Worm (Caenorhabditis elegans): ENCODE results near the gene lec-6.
A peak's percentile ranks its signal among the peaks of the same experiment; 100 is the strongest.

The lec-6 gene

DNA sequence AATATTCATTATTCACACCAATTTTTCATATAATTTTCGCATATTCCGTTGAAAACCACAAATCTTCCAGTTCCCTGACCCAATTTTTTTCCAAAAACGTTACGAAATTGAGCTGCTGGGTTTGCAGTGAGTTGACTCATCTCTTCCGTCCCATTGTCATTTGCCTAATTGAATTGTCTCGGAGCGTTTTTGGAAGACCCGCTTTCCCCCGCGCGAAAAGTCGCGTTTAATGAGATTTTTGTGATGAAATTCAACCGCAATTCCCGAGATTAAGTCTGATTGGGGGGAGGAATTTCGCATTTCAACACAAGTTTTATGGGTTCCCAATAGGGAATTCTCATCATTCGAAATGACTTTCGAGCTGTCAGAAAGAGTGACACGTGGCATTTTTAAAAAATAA is 11.7 kb upstream of the lec-6 start:
- TF ChIP-seq med-1 (GFP tag; optimal IDR thresholded peaks at IDR 0.05; ENCODE audit: insufficient read depth) (no peak), ztf-29 (GFP tag; IDR thresholded peaks at IDR 0.05) (no peak), T22C8.4 (GFP tag; IDR thresholded peaks at IDR 0.05) (no peak), klf-2 (GFP tag; conservative IDR thresholded peaks at IDR 0.05) (no peak), tab-1 (GFP tag; IDR thresholded peaks at IDR 0.05) (no peak), ref-1 (GFP tag; conservative IDR thresholded peaks at IDR 0.05) (no peak), cog-1 (tag; optimal IDR thresholded peaks at IDR 0.05) (no peak), ztf-23 (GFP tag; IDR thresholded peaks at IDR 0.05) (no peak), flt-1 (GFP tag; IDR thresholded peaks at IDR 0.05) (no peak)

DNA sequence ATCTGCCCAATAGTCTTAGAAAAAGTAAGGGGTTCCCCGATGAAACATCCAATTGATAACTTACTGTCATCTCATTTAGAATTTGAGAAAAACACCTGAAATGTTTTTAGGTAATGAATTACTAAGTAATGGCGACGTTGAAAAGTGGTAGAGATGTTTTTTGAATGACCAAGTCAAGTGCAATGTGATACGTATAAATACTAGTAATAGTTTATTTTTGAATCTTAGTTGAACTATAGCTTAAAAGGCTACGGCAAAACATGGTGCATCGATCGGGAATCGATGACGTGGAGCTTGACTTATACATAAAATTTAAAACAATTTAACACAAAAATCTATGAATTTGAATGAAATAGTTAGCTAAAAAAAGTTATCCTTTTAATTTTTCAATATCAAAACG is 9.4 kb upstream of the lec-6 start, which contains the start of gene best-17:
Gene best-17 (minus strand): TSS at position 101 of the 400 bp plus-strand sequence.
- TF ChIP-seq cog-1 (tag; optimal IDR thresholded peaks at IDR 0.05) (no peak), flt-1 (GFP tag; IDR thresholded peaks at IDR 0.05) (no peak), T22C8.4 (GFP tag; IDR thresholded peaks at IDR 0.05) (no peak), tab-1 (GFP tag; IDR thresholded peaks at IDR 0.05) (no peak), med-1 (GFP tag; optimal IDR thresholded peaks at IDR 0.05; ENCODE audit: insufficient read depth) (no peak), ref-1 (GFP tag; conservative IDR thresholded peaks at IDR 0.05) (no peak), klf-2 (GFP tag; conservative IDR thresholded peaks at IDR 0.05) (no peak), ztf-23 (GFP tag; IDR thresholded peaks at IDR 0.05) (no peak), ztf-29 (GFP tag; IDR thresholded peaks at IDR 0.05) (no peak)

DNA sequence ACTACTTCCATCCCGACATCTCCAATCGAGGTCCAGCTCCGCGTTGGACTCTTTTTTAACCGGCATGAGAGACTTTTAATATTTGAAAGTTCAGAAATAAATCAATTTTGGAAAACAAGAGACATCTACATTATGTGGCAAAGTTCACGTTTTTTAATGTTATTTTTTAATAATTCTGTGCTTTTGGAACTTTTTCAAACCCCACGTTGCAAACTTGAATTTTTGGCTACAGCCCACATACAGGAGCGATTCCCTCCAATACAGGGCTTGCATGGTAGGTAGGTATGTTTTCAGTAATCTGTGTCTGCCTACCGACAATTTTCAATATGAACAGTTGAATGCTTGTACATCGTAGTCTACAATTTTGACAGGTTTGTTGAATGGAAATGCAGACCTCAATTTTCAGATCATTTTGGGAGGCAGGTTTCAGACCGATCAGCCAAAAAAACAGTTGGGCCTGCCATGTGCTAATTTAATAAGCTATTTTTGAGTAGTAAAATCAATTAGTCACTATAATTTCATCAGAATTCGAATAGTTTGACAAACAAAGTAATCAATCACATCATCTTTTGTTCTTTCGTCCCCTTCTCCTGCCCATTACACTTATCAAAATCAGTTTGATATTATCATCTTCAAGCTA is 5.4 kb upstream of the lec-6 start, which contains the start of the genes Y55B1AR.4 and ttr-7:
Gene Y55B1AR.4 (minus strand): TSS at position 101 of the 640 bp plus-strand sequence.
Gene ttr-7 (plus strand): TSS at position 590 of the 640 bp plus-strand sequence.
- no peak for TF ChIP-seq klf-2 (GFP tag; conservative IDR thresholded peaks at IDR 0.05)
- no peak for TF ChIP-seq T22C8.4 (GFP tag; IDR thresholded peaks at IDR 0.05)
- no peak for TF ChIP-seq med-1 (GFP tag; optimal IDR thresholded peaks at IDR 0.05; ENCODE audit: insufficient read depth)
- no peak for TF ChIP-seq ztf-23 (GFP tag; IDR thresholded peaks at IDR 0.05)
- no peak for TF ChIP-seq ztf-29 (GFP tag; IDR thresholded peaks at IDR 0.05)
- no peak for TF ChIP-seq ref-1 (GFP tag; conservative IDR thresholded peaks at IDR 0.05)
- TF ChIP-seq flt-1 (GFP tag; IDR thresholded peaks at IDR 0.05): no peak
- TF ChIP-seq cog-1 (tag; optimal IDR thresholded peaks at IDR 0.05): no peak
- TF ChIP-seq tab-1 (GFP tag; IDR thresholded peaks at IDR 0.05): no peak

DNA sequence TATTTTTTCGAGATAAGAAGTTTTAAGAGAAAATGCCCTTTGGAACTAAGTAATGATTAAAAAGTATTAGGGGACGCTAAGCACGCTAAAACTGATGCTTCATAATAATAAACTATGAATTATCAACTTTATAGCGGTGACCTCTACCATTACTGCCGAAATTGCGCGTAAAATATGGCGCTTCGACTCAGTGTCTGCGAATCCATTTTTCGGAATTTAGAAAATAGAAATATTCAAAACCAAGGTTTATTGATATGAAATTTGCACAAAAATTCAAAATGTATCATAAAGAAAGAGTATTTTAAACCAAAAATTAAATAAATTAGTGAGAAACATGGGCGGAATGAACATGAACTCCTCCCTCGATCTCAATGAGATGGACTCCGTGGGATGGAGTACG is 887 bp downstream of the lec-6 start:
- TF ChIP-seq T22C8.4 (GFP tag; IDR thresholded peaks at IDR 0.05) (no peak), ztf-23 (GFP tag; IDR thresholded peaks at IDR 0.05) (no peak), cog-1 (tag; optimal IDR thresholded peaks at IDR 0.05) (no peak), klf-2 (GFP tag; conservative IDR thresholded peaks at IDR 0.05) (no peak), flt-1 (GFP tag; IDR thresholded peaks at IDR 0.05) (no peak), med-1 (GFP tag; optimal IDR thresholded peaks at IDR 0.05; ENCODE audit: insufficient read depth) (no peak), ztf-29 (GFP tag; IDR thresholded peaks at IDR 0.05) (no peak), ref-1 (GFP tag; conservative IDR thresholded peaks at IDR 0.05) (no peak), tab-1 (GFP tag; IDR thresholded peaks at IDR 0.05) (no peak)

DNA sequence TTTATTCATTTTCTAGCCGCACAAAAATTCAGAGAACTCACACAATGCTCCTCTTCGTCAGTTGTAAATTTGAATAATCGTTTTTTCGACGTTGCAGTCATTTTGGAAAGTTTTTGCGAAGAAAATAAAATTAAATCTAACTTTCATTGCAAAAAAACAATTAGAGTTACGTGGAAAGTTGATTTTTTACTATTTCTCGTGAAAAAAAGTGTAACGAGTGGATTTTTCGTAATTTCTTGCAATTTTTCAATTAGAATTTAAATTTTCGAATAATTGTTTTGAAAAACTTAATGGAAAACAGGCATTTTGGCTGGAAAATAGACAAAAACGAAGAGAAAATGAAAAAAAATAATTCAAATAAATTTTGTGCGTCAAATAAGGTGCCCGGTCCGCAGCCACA is 1.5 kb downstream of the lec-6 start, which contains the start of gene Y55B1AR.2:
Gene Y55B1AR.2 (minus strand): TSS at position 101 of the 400 bp plus-strand sequence.
- no peak for TF ChIP-seq med-1 (GFP tag; optimal IDR thresholded peaks at IDR 0.05; ENCODE audit: insufficient read depth)
- no peak for TF ChIP-seq klf-2 (GFP tag; conservative IDR thresholded peaks at IDR 0.05)
- TF ChIP-seq flt-1 (GFP tag; IDR thresholded peaks at IDR 0.05): no peak
- no peak for TF ChIP-seq ref-1 (GFP tag; conservative IDR thresholded peaks at IDR 0.05)
- TF ChIP-seq ztf-23 (GFP tag; IDR thresholded peaks at IDR 0.05): no peak
- no peak for TF ChIP-seq ztf-29 (GFP tag; IDR thresholded peaks at IDR 0.05)
- no peak for TF ChIP-seq tab-1 (GFP tag; IDR thresholded peaks at IDR 0.05)
- no peak for TF ChIP-seq T22C8.4 (GFP tag; IDR thresholded peaks at IDR 0.05)

DNA sequence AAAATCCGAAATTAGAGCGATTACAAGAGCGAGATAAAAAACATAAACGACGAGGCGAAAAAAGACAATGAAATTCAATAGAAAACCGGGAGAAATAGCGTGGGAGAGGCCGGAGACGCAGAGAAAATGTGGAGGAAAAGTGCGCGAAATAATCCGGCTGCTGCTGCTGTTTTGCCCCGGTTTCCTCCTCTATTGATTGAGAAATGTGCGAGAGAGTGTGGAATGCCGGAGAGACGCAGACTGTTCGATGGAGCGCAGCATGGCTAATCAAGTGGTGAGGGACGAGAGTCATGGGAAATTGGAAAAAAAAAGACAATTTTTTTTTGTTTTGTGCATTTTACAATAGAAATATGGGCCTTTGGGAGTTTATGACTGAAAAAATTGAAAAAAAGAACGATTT is 2.0 kb downstream of the lec-6 start:
- TF ChIP-seq med-1 (GFP tag; optimal IDR thresholded peaks at IDR 0.05; ENCODE audit: insufficient read depth) (no peak), cog-1 (tag; optimal IDR thresholded peaks at IDR 0.05) (peak; percentile 38), ztf-29 (GFP tag; IDR thresholded peaks at IDR 0.05) (no peak), flt-1 (GFP tag; IDR thresholded peaks at IDR 0.05) (0 out of 2 replicates have a peak, but pooled peaks have one; percentile 22), klf-2 (GFP tag; conservative IDR thresholded peaks at IDR 0.05) (no peak), ref-1 (GFP tag; conservative IDR thresholded peaks at IDR 0.05) (no peak), tab-1 (GFP tag; IDR thresholded peaks at IDR 0.05) (no peak), T22C8.4 (GFP tag; IDR thresholded peaks at IDR 0.05) (peak; percentile 91), ztf-23 (GFP tag; IDR thresholded peaks at IDR 0.05) (no peak)

DNA sequence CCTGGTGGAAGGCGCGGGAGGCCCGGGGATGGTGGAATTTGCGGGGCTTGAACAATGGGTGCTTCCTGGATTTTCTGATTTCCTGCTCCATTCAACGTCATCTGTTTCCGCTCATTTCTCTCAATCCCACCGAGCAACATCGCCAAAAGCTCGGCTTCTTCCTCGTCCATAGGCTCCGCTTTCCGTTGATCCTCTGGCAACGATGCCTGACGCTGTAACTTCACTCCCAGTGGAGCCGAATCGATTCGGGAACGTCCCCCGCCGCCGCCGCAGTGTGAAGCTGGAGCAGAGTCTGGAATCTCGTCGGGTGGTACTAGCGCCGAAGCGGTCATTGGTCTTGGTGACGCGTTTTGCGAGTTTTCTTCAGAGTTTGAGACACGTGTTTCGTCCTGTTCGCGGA is 4.7 kb downstream of the lec-6 start:
- TF ChIP-seq med-1 (GFP tag; optimal IDR thresholded peaks at IDR 0.05; ENCODE audit: insufficient read depth): no peak
- no peak for TF ChIP-seq T22C8.4 (GFP tag; IDR thresholded peaks at IDR 0.05)
- TF ChIP-seq cog-1 (tag; optimal IDR thresholded peaks at IDR 0.05): no peak
- TF ChIP-seq ztf-23 (GFP tag; IDR thresholded peaks at IDR 0.05): no peak
- no peak for TF ChIP-seq klf-2 (GFP tag; conservative IDR thresholded peaks at IDR 0.05)
- TF ChIP-seq ref-1 (GFP tag; conservative IDR thresholded peaks at IDR 0.05): no peak
- no peak for TF ChIP-seq ztf-29 (GFP tag; IDR thresholded peaks at IDR 0.05)
- no peak for TF ChIP-seq flt-1 (GFP tag; IDR thresholded peaks at IDR 0.05)
- no peak for TF ChIP-seq tab-1 (GFP tag; IDR thresholded peaks at IDR 0.05)

DNA sequence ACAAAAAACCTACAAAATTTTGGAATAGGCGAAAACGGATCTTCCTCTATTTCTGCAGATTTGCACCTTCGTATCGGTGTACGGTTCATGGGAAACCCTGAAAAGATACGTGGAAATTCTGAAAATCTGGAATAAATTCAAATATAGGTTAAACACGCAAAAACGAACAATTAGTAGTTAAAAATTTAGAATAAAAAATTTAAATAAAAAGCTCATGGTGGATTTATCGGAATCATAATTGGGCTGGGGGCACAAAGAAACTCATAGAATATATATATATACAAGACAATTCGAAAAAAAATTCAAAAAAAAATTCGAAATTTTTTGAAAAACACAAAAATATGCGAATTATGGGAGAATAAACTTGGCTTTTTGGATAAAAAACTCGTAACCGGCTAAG is 13.2 kb downstream of the lec-6 start, which contains the start of gene helq-1:
Gene helq-1 (minus strand): TSS at position 101 of the 400 bp plus-strand sequence.
- no peak for TF ChIP-seq cog-1 (tag; optimal IDR thresholded peaks at IDR 0.05)
- TF ChIP-seq klf-2 (GFP tag; conservative IDR thresholded peaks at IDR 0.05): no peak
- no peak for TF ChIP-seq med-1 (GFP tag; optimal IDR thresholded peaks at IDR 0.05; ENCODE audit: insufficient read depth)
- TF ChIP-seq flt-1 (GFP tag; IDR thresholded peaks at IDR 0.05): no peak
- no peak for TF ChIP-seq ztf-29 (GFP tag; IDR thresholded peaks at IDR 0.05)
- no peak for TF ChIP-seq tab-1 (GFP tag; IDR thresholded peaks at IDR 0.05)
- no peak for TF ChIP-seq ref-1 (GFP tag; conservative IDR thresholded peaks at IDR 0.05)
- TF ChIP-seq T22C8.4 (GFP tag; IDR thresholded peaks at IDR 0.05): no peak
- no peak for TF ChIP-seq ztf-23 (GFP tag; IDR thresholded peaks at IDR 0.05)

DNA sequence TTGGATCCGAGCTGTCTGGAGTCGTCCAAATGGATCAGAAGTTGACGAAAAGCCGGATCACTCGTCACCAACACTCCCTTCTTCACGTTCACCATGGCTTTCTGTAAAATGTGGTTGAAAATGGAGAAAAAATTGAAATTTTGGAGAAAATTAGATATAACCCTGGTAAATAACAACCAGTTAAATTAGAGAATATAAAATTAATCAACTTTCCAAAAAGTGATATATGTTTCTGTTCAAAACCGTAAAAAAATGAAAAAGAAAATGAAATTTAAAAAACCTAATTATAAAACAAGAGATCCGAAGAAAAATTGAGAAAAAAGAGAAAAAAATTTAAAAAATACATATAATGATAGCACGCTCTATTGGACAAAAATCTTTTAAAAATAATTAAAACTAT is 22.7 kb downstream of the lec-6 start, which contains the start of gene gtf-2H5:
Gene gtf-2H5 (minus strand): TSS at position 101 of the 400 bp plus-strand sequence.
- TF ChIP-seq med-1 (GFP tag; optimal IDR thresholded peaks at IDR 0.05; ENCODE audit: insufficient read depth) (no peak), ztf-29 (GFP tag; IDR thresholded peaks at IDR 0.05) (no peak), flt-1 (GFP tag; IDR thresholded peaks at IDR 0.05) (no peak), klf-2 (GFP tag; conservative IDR thresholded peaks at IDR 0.05) (no peak), ztf-23 (GFP tag; IDR thresholded peaks at IDR 0.05) (no peak), ref-1 (GFP tag; conservative IDR thresholded peaks at IDR 0.05) (no peak), tab-1 (GFP tag; IDR thresholded peaks at IDR 0.05) (no peak), T22C8.4 (GFP tag; IDR thresholded peaks at IDR 0.05) (no peak)

Measured in whole organism, midembryonic.